Fruit fly (Drosophila melanogaster): ENCODE measurements around the gene CG32599.

The CG32599 gene

dm6 chrX:14215834-14216233, 27.7 kb upstream of the CG32599 start:
- no peak for TF ChIP-seq pan (optimal IDR thresholded peaks at IDR 0.05)
- TF ChIP-seq psq (optimal IDR thresholded peaks at IDR 0.05), result no peak
- TF ChIP-seq Dll (optimal IDR thresholded peaks at IDR 0.05), result no peak
- no peak for TF ChIP-seq CG8478 (optimal IDR thresholded peaks at IDR 0.05)
- TF ChIP-seq usp (GFP tag; optimal IDR thresholded peaks at IDR 0.05), result no peak
- no peak for TF ChIP-seq EcR (GFP tag; optimal IDR thresholded peaks at IDR 0.05)

DNA sequence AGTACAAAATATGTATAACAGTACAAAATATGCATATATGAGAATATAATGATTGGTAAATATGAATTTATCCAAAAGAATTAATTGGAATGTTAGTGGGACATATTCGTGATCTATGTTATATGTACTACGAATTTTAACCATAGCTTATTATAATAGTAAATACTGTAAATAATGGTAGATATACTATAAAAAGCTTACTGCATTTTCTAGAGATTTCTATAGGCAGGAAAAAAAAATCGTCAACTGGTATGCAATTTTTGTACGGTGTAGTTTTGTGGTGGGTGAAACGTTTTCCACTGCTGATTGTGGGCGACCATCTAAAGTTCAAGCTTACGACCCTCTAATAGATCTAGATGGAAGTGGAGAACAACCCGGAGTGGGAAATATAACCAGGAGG, 26.6 kb upstream of the CG32599 start:
- TF ChIP-seq usp (GFP tag; optimal IDR thresholded peaks at IDR 0.05), result no peak
- no peak for TF ChIP-seq Dll (optimal IDR thresholded peaks at IDR 0.05)
- no peak for TF ChIP-seq pan (optimal IDR thresholded peaks at IDR 0.05)
- no peak for TF ChIP-seq CG8478 (optimal IDR thresholded peaks at IDR 0.05)
- TF ChIP-seq EcR (GFP tag; optimal IDR thresholded peaks at IDR 0.05), result no peak
- TF ChIP-seq psq (optimal IDR thresholded peaks at IDR 0.05), result no peak

DNA sequence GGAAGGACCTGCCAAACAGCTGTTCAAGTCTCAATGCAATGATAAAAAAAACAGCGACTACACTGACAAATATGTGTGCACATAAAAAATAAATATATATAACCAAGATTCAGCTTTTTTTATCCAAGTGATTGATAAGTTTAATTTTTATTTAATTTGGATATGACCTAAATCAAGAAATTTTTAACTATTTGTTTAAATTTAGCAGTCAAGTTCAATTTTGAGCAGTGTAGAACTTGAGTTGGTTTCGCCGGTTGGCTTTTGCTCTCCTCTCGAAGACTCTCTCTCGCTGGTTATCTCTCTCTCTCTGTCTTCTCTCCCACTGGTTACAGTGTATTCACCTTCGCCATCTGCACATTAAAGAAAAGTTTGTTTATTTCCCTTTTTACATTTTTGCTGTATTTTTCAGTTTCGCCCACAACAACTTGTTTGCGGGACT, 25.4 kb upstream of the CG32599 start:
- TF ChIP-seq pan (optimal IDR thresholded peaks at IDR 0.05), result no peak
- no peak for TF ChIP-seq usp (GFP tag; optimal IDR thresholded peaks at IDR 0.05)
- TF ChIP-seq CG8478 (optimal IDR thresholded peaks at IDR 0.05), result no peak
- TF ChIP-seq psq (optimal IDR thresholded peaks at IDR 0.05), result no peak
- TF ChIP-seq Dll (optimal IDR thresholded peaks at IDR 0.05), result no peak
- TF ChIP-seq EcR (GFP tag; optimal IDR thresholded peaks at IDR 0.05), result no peak

DNA sequence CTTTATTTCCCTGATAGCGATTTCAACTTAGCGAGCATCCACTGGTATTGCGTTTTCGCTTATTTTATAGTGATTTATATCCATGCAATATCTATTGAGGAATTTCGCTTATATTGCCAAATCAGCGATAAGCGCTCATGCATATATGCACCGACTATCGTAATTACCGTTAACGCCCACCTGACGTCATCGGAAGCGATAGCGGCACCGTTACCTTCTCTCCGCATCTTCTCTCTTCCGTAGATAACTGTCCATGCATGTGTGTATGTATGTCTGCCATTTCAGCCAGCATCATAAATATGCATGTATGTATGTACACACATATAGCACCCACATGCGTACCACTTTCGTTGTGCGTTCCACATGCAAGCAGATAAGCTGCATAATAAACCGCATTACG, 22.3 kb upstream of the CG32599 start:
- TF ChIP-seq CG8478 (optimal IDR thresholded peaks at IDR 0.05) (no peak), psq (optimal IDR thresholded peaks at IDR 0.05) (no peak), Dll (optimal IDR thresholded peaks at IDR 0.05) (no peak), pan (optimal IDR thresholded peaks at IDR 0.05) (no peak), usp (GFP tag; optimal IDR thresholded peaks at IDR 0.05) (no peak), EcR (GFP tag; optimal IDR thresholded peaks at IDR 0.05) (no peak)

DNA sequence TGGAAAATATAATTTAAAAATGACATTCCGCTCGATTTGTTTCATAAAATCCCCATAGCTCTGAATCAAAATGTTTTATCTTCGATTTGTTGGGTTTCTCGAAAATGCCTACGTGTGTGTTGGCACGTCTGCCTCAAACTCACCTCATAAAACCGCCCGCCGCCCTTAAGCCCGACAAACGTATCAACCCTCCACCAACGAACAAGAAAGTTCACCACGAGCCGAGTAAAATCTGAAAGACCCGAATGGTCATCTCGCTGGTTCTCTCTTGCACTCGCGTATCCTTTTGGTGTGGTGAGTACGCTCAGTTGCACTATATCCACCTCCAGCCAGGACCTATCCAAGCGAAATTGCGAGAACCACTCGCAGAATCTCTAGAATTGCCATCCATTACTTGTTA, 21.5 kb upstream of the CG32599 start:
- no peak for TF ChIP-seq EcR (GFP tag; optimal IDR thresholded peaks at IDR 0.05)
- TF ChIP-seq Dll (optimal IDR thresholded peaks at IDR 0.05), result no peak
- TF ChIP-seq pan (optimal IDR thresholded peaks at IDR 0.05), result no peak
- TF ChIP-seq usp (GFP tag; optimal IDR thresholded peaks at IDR 0.05), result no peak
- no peak for TF ChIP-seq psq (optimal IDR thresholded peaks at IDR 0.05)
- TF ChIP-seq CG8478 (optimal IDR thresholded peaks at IDR 0.05), result no peak

DNA sequence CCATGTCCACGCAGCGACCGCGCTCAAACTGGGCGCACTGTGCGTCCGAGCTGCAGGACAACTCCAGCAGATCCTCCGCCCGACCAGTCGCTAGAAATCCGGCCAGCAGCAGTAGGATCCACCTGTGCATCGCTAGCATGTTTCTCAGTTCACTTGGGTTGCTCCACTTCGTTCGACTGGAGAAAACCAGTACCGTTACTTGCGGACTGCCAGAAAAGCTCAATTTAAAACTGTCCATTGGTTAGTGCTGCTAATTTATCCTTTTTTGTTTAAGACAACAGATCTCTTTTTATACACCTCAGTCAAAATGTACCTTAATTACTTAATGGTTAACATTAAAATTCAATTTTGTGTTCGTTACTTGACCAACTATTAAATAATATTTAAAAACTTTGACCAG, 17.8 kb upstream of the CG32599 start, which contains the start of gene CG11674:
Gene CG11674, minus strand, starts transcription at position 215 of the 400 bp plus-strand sequence.
- TF ChIP-seq psq (optimal IDR thresholded peaks at IDR 0.05) (no peak), usp (GFP tag; optimal IDR thresholded peaks at IDR 0.05) (no peak), pan (optimal IDR thresholded peaks at IDR 0.05) (no peak), Dll (optimal IDR thresholded peaks at IDR 0.05) (no peak), EcR (GFP tag; optimal IDR thresholded peaks at IDR 0.05) (no peak), CG8478 (optimal IDR thresholded peaks at IDR 0.05) (no peak)

- no peak for TF ChIP-seq psq (optimal IDR thresholded peaks at IDR 0.05)
- no peak for TF ChIP-seq usp (GFP tag; optimal IDR thresholded peaks at IDR 0.05)
- no peak for TF ChIP-seq Dll (optimal IDR thresholded peaks at IDR 0.05)
- TF ChIP-seq pan (optimal IDR thresholded peaks at IDR 0.05), result no peak
- TF ChIP-seq EcR (GFP tag; optimal IDR thresholded peaks at IDR 0.05), result no peak
- TF ChIP-seq CG8478 (optimal IDR thresholded peaks at IDR 0.05), result no peak
Observed at dm6 chrX:14226093-14226492, 17.4 kb upstream of the CG32599 start, which contains the start of gene mRpL38. TSS of gene mRpL38 (plus strand) at chrX:14226289.

dm6 chrX:14227043-14227442, 16.4 kb upstream of the CG32599 start:
- no peak for TF ChIP-seq pan (optimal IDR thresholded peaks at IDR 0.05)
- TF ChIP-seq CG8478 (optimal IDR thresholded peaks at IDR 0.05), result no peak
- no peak for TF ChIP-seq EcR (GFP tag; optimal IDR thresholded peaks at IDR 0.05)
- no peak for TF ChIP-seq usp (GFP tag; optimal IDR thresholded peaks at IDR 0.05)
- no peak for TF ChIP-seq Dll (optimal IDR thresholded peaks at IDR 0.05)
- no peak for TF ChIP-seq psq (optimal IDR thresholded peaks at IDR 0.05)

DNA sequence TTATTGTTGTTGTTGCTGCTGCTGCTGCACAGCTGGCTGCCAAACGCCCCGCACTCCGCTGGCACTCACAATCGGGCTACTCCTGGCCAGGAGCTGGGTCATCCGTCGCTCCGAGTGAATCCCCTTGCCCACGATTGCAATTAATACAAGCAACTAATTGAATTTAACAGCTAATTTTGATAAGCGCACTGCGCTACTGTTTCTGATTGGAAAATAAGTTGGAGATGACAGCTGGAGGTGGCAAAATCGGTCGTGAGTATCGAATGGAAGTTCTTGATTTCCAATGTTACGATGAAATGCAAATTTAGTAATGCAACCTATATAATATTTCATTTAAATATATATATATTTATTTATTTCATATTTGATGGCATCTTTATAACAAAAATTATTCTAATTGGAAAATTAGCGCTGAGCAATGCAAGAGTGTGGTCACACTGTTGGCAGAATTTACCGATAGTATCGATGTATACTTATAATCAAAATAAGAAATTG, 9.6 kb upstream of the CG32599 start, which contains the start of gene CG42271:
Gene CG42271, minus strand, starts transcription at position 224 of the 495 bp plus-strand sequence.
- TF ChIP-seq EcR (GFP tag; optimal IDR thresholded peaks at IDR 0.05), result no peak
- TF ChIP-seq psq (optimal IDR thresholded peaks at IDR 0.05), result no peak
- no peak for TF ChIP-seq pan (optimal IDR thresholded peaks at IDR 0.05)
- no peak for TF ChIP-seq Dll (optimal IDR thresholded peaks at IDR 0.05)
- no peak for TF ChIP-seq usp (GFP tag; optimal IDR thresholded peaks at IDR 0.05)
- no peak for TF ChIP-seq CG8478 (optimal IDR thresholded peaks at IDR 0.05)

- TF ChIP-seq EcR (GFP tag; optimal IDR thresholded peaks at IDR 0.05) (no peak), pan (optimal IDR thresholded peaks at IDR 0.05) (no peak), CG8478 (optimal IDR thresholded peaks at IDR 0.05) (no peak), usp (GFP tag; optimal IDR thresholded peaks at IDR 0.05) (no peak), psq (optimal IDR thresholded peaks at IDR 0.05) (no peak), Dll (optimal IDR thresholded peaks at IDR 0.05) (no peak)
Observed at dm6 chrX:14234468-14234867, 9.0 kb upstream of the CG32599 start.

DNA sequence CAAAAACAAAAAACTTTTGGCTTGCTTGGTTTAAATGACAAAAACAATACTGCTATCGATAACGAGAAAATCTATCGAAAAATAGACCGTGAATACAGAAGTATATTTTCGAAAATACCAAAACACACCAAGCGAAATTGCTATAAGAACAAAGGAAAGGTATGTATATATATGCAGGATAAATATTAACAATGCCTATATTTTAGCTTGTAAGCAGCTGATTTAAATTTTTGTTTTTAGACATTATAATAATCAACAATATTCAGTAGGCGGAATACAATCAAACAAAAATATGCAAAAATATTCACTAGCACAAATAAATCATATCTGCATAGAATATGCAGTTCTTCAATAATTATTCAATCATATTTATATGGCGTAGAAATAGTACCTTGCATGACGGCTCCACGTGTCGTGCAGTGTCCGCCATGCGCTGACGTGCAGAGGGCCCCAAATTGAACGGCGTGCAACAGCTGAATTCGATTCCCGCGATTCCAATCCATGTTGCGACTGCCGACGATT, 5.6 kb upstream of the CG32599 start, which contains the start of the genes Fbxl4 and Dus2:
Gene Fbxl4, minus strand, starts transcription at position 51 of the 522 bp plus-strand sequence.
Gene Dus2, plus strand, starts transcription at position 116 of the 522 bp plus-strand sequence.
- TF ChIP-seq psq (optimal IDR thresholded peaks at IDR 0.05) (no peak), EcR (GFP tag; optimal IDR thresholded peaks at IDR 0.05) (no peak), Dll (optimal IDR thresholded peaks at IDR 0.05) (no peak), CG8478 (optimal IDR thresholded peaks at IDR 0.05) (no peak)

- no peak for TF ChIP-seq Dll (optimal IDR thresholded peaks at IDR 0.05)
- no peak for TF ChIP-seq psq (optimal IDR thresholded peaks at IDR 0.05)
- no peak for TF ChIP-seq EcR (GFP tag; optimal IDR thresholded peaks at IDR 0.05)
- TF ChIP-seq pan (optimal IDR thresholded peaks at IDR 0.05), result no peak
- no peak for TF ChIP-seq CG8478 (optimal IDR thresholded peaks at IDR 0.05)
- TF ChIP-seq usp (GFP tag; optimal IDR thresholded peaks at IDR 0.05), result no peak
Observed at dm6 chrX:14242479-14242878, 1.0 kb upstream of the CG32599 start, which contains the start of gene mRNA-cap. TSS of gene mRNA-cap (minus strand) at chrX:14242822.
